Worm (Caenorhabditis elegans) whole organism, mixed stage, embryonic: ENCODE measurements around the gene C41G6.12.

Source experiments
- M03D4.4 ChIP-seq: sonication (generic microtip); optimal IDR thresholded peaks from 2 replicates; lab custom pipeline; 2017; ENCODE audit warnings: mild to moderate bottlenecking, missing genetic modification characterization, missing compliant biosample characterization
- bed-3 ChIP-seq: fragments of 200-800 bp; sonication (Bioruptor generic); optimal IDR thresholded peaks from 3 replicates; lab custom pipeline; 2018; ENCODE audit warnings: mild to moderate bottlenecking, missing genetic modification characterization, moderate library complexity, missing compliant biosample characterization
- ceh-39 ChIP-seq: fragments of 150-350 bp; optimal IDR thresholded peaks from 2 replicates; lab custom pipeline; 2014; ENCODE audit warnings: missing biosample characterization, missing genetic modification characterization
- ceh-43 ChIP-seq: fragments of 200-800 bp; sonication (Bioruptor generic); optimal IDR thresholded peaks from 2 replicates; lab custom pipeline; 2018; ENCODE audit warnings: mild to moderate bottlenecking, missing genetic modification characterization, moderate library complexity, missing compliant biosample characterization
- ceh-83 ChIP-seq: fragments of 200-800 bp; sonication (Bioruptor generic); optimal IDR thresholded peaks from 2 replicates; lab custom pipeline; 2018; ENCODE audit warnings: mild to moderate bottlenecking, missing genetic modification characterization, missing compliant biosample characterization
- ces-1 ChIP-seq: fragments of 150-350 bp; optimal IDR thresholded peaks from 2 replicates; lab custom pipeline; 2014; ENCODE audit warnings: missing biosample characterization, missing genetic modification reagents, missing genetic modification characterization
- cnd-1 ChIP-seq: fragments of 200-800 bp; sonication (Bioruptor generic); optimal IDR thresholded peaks from 2 replicates; lab custom pipeline; 2018; ENCODE audit warnings: mild to moderate bottlenecking, missing genetic modification characterization, missing compliant biosample characterization
- drap-1 ChIP-seq: fragments of 200-800 bp; sonication (Bioruptor generic); optimal IDR thresholded peaks from 3 replicates; lab custom pipeline; 2018; ENCODE audit warnings: mild to moderate bottlenecking, missing genetic modification characterization, missing compliant biosample characterization
- elt-3 ChIP-seq: fragments of 150-350 bp; optimal IDR thresholded peaks from 2 replicates; lab custom pipeline; 2014; ENCODE audit warnings: missing biosample characterization, missing genetic modification characterization
- ham-2 ChIP-seq: fragments of 200-800 bp; sonication (Bioruptor generic); optimal IDR thresholded peaks from 2 replicates; lab custom pipeline; 2018; ENCODE audit warnings: mild to moderate bottlenecking, missing genetic modification characterization, missing compliant biosample characterization
- hlh-1 ChIP-seq: fragments of 150-350 bp; optimal IDR thresholded peaks from 2 replicates; lab custom pipeline; 2014; ENCODE audit warnings: missing biosample characterization, missing genetic modification reagents, missing genetic modification characterization
- lin-13 ChIP-seq: fragments of 150-350 bp; optimal IDR thresholded peaks from 2 replicates; lab custom pipeline; 2014; ENCODE audit warnings: missing biosample characterization, missing genetic modification characterization
- lin-32 ChIP-seq: fragments of 200-800 bp; sonication (Bioruptor generic); optimal IDR thresholded peaks from 2 replicates; lab custom pipeline; 2018; ENCODE audit warnings: mild to moderate bottlenecking, missing genetic modification characterization, missing compliant biosample characterization
- lsy-2 ChIP-seq: fragments of 150-350 bp; optimal IDR thresholded peaks from 2 replicates; lab custom pipeline; 2014; ENCODE audit warnings: missing biosample characterization, missing genetic modification characterization
- mab-5 ChIP-seq: fragments of 150-350 bp; optimal IDR thresholded peaks from 2 replicates; lab custom pipeline; 2014; ENCODE audit warnings: missing biosample characterization, missing genetic modification characterization
- mep-1 ChIP-seq: fragments of 150-350 bp; optimal IDR thresholded peaks from 2 replicates; lab custom pipeline; 2017; ENCODE audit warnings: missing biosample characterization, missing genetic modification reagents, missing genetic modification characterization, inconsistent platforms
- mls-2 ChIP-seq: sonication (generic microtip); optimal IDR thresholded peaks from 2 replicates; lab custom pipeline; 2016; ENCODE audit warnings: mild to moderate bottlenecking, missing genetic modification characterization, moderate library complexity, missing compliant biosample characterization
- nhr-12 ChIP-seq: fragments of 150-350 bp; optimal IDR thresholded peaks from 2 replicates; lab custom pipeline; 2014; ENCODE audit warnings: missing biosample characterization, missing genetic modification characterization
- nhr-2 ChIP-seq: fragments of 150-350 bp; optimal IDR thresholded peaks from 2 replicates; lab custom pipeline; 2014; ENCODE audit warnings: missing biosample characterization, missing genetic modification characterization
- nhr-237 ChIP-seq: fragments of 150-350 bp; optimal IDR thresholded peaks from 2 replicates; lab custom pipeline; 2014; ENCODE audit warnings: missing biosample characterization, missing genetic modification characterization
- nhr-28 ChIP-seq: fragments of 150-350 bp; optimal IDR thresholded peaks from 2 replicates; lab custom pipeline; 2014; ENCODE audit warnings: missing biosample characterization, missing genetic modification characterization
- nhr-76 ChIP-seq: sonication (generic microtip); optimal IDR thresholded peaks from 2 replicates; lab custom pipeline; 2017; ENCODE audit warnings: missing biosample characterization, missing genetic modification characterization
- pha-4 ChIP-seq: fragments of 150-350 bp; optimal IDR thresholded peaks from 2 replicates; lab custom pipeline; 2018; ENCODE audit warnings: missing biosample characterization, missing genetic modification reagents, missing genetic modification characterization
- sem-2 ChIP-seq: fragments of 200-800 bp; sonication (Bioruptor generic); optimal IDR thresholded peaks from 2 replicates; lab custom pipeline; 2018; ENCODE audit warnings: mild to moderate bottlenecking, missing genetic modification characterization, missing compliant biosample characterization
- snpc-4 ChIP-seq: fragments of 150-350 bp; optimal IDR thresholded peaks from 2 replicates; lab custom pipeline; 2014; ENCODE audit warnings: missing biosample characterization, missing genetic modification characterization
- sptf-1 ChIP-seq: sonication (generic microtip); optimal IDR thresholded peaks from 2 replicates; lab custom pipeline; 2017; ENCODE audit warnings: mild to moderate bottlenecking, missing genetic modification characterization, moderate library complexity, missing compliant biosample characterization
- tbx-8 ChIP-seq: fragments of 200-800 bp; sonication (Bioruptor generic); optimal IDR thresholded peaks from 2 replicates; lab custom pipeline; 2018; ENCODE audit warnings: mild to moderate bottlenecking, missing genetic modification characterization, moderate library complexity, missing compliant biosample characterization
- unc-120 ChIP-seq: sonication (generic microtip); optimal IDR thresholded peaks from 2 replicates; lab custom pipeline; 2017; ENCODE audit warnings: missing genetic modification characterization, missing compliant biosample characterization; ENCODE audit not compliant: poor library complexity, severe bottlenecking
- unc-62 ChIP-seq: fragments of 150-350 bp; optimal IDR thresholded peaks from 2 replicates; lab custom pipeline; 2014; ENCODE audit warnings: missing biosample characterization, missing genetic modification reagents, missing genetic modification characterization
- ztf-11 ChIP-seq: fragments of 150-350 bp; optimal IDR thresholded peaks from 2 replicates; lab custom pipeline; 2014; ENCODE audit warnings: missing biosample characterization, missing genetic modification characterization

Gene C41G6.12

DNA sequence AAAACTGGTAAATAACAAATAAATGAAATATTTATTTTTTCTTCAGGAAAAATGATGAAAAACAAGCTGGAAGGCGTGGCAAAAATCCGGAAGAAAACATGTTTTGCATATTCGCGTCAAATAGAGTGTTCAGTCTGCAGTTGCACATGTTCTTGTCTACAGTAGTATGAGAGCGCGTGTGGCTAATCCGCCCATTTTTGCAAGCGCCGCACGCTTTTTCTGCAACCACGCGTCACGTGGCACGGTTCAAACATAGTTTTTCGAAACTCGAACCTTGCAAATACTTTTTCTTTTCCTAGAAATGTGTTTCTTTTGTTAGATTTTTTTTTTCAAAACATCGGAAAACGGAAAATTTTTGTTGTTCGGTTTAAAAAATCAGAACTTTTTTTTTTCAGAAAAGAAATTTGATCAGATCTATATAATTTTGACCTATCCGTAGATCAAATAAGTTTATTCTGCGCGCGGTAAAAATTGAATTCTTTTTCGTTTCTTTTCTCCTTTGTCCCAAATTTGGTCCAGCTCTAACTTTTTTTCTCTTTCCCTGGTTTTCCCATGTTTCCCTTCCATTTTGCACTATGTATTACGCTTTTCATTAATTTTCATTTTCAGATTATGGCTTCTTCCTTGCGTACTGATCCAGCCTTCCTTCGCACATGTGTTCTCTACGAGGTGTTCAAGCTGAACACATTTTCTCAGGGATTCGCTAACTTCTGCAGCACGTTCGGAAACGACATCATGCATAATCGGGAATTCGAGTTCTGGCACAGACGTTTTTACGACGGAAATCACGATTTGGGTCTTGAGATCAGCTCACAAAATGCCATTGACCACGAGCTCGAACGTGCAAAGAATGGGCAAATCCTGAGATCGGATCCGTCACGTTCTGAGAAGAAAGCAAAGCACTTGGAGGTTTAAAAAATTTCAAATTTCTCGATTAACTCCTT is 23.2 kb downstream of the C41G6.12 start, which contains the start of gene Y75B12B.1:
TSS of gene Y75B12B.1 (plus strand) at position 603 of the 944 bp plus-strand sequence.
- no peak for TF ChIP-seq nhr-2 (tag; lab: Kevin White, UChicago)
- TF ChIP-seq elt-3, result no peak
- TF ChIP-seq nhr-237 (tag; lab: Kevin White, UChicago), result no peak
- TF ChIP-seq unc-120 (tag; lab: Kevin White, UChicago), result no peak
- no peak for TF ChIP-seq nhr-76 (tag; lab: Kevin White, UChicago)

DNA sequence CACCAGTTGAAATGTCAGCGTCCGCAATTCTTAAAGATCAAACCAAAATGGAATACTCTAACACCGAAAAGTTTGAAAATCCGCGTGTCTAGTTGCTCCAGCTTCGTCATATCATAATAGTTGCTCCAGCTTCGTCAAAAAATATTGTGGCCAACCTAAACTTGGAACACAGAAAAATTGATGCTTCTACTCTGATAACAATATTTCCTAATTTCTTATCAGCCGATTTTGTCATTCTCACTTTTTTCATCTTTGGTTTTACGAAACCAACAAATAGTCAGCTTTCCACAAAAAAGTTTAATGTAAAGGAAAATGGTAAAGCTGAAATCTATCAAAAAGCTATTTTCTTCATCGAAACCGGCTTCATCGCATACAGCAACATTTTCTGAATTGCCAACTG is 25.2 kb downstream of the C41G6.12 start, which contains the start of gene fbxa-84:
TSS of gene fbxa-84 (plus strand) at position 34 of the 400 bp plus-strand sequence.
- no peak for TF ChIP-seq mls-2 (tag; lab: Kevin White, UChicago)

DNA sequence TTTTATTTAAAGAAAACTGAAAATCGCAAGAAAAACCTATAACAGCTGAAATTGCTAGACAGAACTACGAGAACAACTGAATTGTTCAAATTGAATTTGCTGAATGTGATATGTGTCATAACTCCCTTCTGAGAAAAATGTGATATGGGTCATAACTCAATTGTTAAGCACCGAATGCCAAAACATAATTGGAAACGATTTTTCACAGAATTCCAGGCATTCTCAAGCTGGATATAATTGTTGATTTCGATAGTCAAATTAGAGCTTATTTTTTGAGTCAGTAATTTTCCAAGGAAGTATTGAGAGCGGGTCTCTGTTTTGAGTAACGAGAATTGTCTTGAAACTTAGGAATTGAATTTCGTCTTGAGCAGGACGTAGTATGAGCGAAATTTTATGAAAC is 25.7 kb downstream of the C41G6.12 start:
- TF ChIP-seq lin-32 (GFP tag; lab: Kevin White, UChicago) (no peak), tbx-8 (GFP tag; lab: Kevin White, UChicago) (no peak), snpc-4 (tag; lab: Kevin White, UChicago) (no peak), nhr-76 (tag; lab: Kevin White, UChicago) (no peak), bed-3 (no peak), sem-2 (GFP tag; lab: Kevin White, UChicago) (no peak), mep-1 (no peak)

DNA sequence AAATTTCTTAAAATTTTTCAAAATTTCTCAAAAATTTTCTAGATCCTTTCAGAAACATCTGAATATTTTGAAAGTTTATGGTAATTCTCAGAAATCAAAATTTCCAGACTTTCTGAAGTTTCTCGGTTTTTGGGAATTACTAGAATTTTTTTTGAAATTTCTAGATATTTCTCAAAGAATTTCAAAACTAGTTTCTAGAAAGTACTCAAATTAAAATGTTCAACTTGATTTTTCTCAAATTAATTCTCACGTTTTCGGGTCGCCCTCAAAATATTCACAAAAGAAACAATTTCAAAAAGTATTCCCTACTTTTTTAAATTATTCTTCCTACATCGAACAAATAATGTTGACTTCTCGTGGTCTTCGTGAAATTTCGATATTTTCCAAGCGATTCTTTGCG is 27.8 kb downstream of the C41G6.12 start, which contains the start of gene T09F5.10:
TSS of gene T09F5.10 (plus strand) at position 301 of the 400 bp plus-strand sequence.
- no peak for TF ChIP-seq mab-5
- TF ChIP-seq pha-4 (tag; lab: Kevin White, UChicago), result no peak
- TF ChIP-seq snpc-4 (tag; lab: Kevin White, UChicago), result no peak
- TF ChIP-seq mep-1, result no peak
- no peak for TF ChIP-seq unc-62 (GFP tag; lab: Kevin White, UChicago)
- no peak for TF ChIP-seq cnd-1 (tag; lab: Kevin White, UChicago)
- TF ChIP-seq elt-3, result no peak
- no peak for TF ChIP-seq sptf-1 (tag; lab: Kevin White, UChicago)

DNA sequence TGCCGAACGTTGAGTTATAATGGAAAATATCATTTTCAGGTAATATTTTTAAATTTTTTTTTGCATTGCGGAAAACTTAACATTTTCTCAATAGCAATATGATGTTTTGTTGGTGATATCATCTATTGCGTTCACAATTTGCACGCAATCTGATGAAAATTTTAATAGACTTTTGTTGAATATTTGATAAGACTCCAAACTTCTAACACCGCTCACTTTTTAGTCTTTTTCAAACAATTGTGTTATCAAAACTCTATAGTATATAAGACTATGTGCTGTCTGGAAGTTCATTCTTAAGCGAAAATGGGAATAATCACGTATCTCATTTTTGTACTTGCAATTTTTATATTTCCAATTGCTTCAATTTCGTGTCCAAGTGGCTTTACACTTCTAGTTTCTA is 32.1 kb downstream of the C41G6.12 start, which contains the start of gene clec-47:
TSS of gene clec-47 (plus strand) at position 301 of the 400 bp plus-strand sequence.
- TF ChIP-seq mls-2 (tag; lab: Kevin White, UChicago), result no peak
- no peak for TF ChIP-seq tbx-8 (GFP tag; lab: Kevin White, UChicago)
- no peak for TF ChIP-seq nhr-28
- TF ChIP-seq ztf-11 (tag; lab: Kevin White, UChicago), result no peak
- TF ChIP-seq elt-3, result no peak
- TF ChIP-seq cnd-1 (tag; lab: Kevin White, UChicago), result no peak
- TF ChIP-seq lin-32 (GFP tag; lab: Kevin White, UChicago), result no peak
- TF ChIP-seq nhr-237 (tag; lab: Kevin White, UChicago), result no peak
- no peak for TF ChIP-seq mep-1
- no peak for TF ChIP-seq ceh-39 (tag; lab: Kevin White, UChicago)
- TF ChIP-seq ceh-83 (GFP tag; lab: Kevin White, UChicago), result no peak

DNA sequence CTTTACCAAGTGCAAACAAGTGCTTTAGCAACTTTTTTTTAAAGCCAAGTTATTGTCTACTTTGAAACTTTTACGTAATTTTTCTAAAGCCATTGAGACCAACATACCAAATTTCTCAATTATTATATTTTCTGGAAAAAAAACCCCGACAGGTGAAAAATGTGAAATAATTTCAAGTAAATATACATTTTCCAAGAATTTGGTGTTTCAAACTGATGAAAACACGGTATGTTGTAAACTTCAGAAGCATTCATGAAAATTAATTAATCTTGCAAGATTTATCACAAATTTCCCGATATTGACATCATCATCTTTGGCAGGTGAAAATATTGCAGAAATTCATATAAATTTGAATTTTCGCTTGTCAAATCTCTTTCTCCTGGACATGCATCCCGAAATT is 44.9 kb downstream of the C41G6.12 start, which contains the start of gene srz-11:
TSS of gene srz-11 (plus strand) at position 386 of the 400 bp plus-strand sequence.
- no peak for TF ChIP-seq ham-2 (GFP tag; lab: Kevin White, UChicago)
- TF ChIP-seq elt-3, result no peak
- no peak for TF ChIP-seq drap-1 (GFP tag; lab: Kevin White, UChicago)
- TF ChIP-seq cnd-1 (tag; lab: Kevin White, UChicago), result no peak
- no peak for TF ChIP-seq nhr-12 (tag; lab: Kevin White, UChicago)
- TF ChIP-seq M03D4.4 (tag; lab: Kevin White, UChicago), result no peak
- no peak for TF ChIP-seq ceh-83 (GFP tag; lab: Kevin White, UChicago)

DNA sequence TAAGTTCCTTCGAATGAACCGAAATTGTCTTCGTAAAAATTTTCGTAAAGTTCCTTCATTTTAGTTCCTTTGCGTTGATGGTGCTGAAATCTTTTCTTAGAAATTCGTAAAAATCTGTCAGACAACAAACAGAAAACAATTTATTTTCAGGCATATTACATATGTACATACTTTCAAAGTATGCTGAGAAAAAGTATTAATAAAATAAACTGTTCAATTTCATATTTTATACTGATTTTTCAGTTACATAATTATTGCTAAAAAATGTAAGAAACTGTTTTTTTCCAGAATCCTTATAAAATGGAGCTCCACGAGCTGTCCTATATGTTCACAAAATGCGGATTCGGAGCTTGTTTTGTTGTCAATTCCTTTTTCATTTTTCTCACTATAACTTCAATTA is 48.9 kb downstream of the C41G6.12 start, which contains the start of gene str-45:
TSS of gene str-45 (plus strand) at position 301 of the 400 bp plus-strand sequence.
- TF ChIP-seq lin-32 (GFP tag; lab: Kevin White, UChicago) (no peak), ces-1 (GFP tag; lab: Kevin White, UChicago) (no peak), ceh-43 (GFP tag; lab: Kevin White, UChicago) (no peak), hlh-1 (tag; lab: Kevin White, UChicago) (no peak), sem-2 (GFP tag; lab: Kevin White, UChicago) (no peak), ztf-11 (tag; lab: Kevin White, UChicago) (no peak), lsy-2 (no peak), lin-13 (no peak)
